Fruit fly (Drosophila melanogaster): Measurements from ENCODE around the gene CG17776.

Gene CG17776

dm6 chrX:2149478-2149877 lies 35.0 kb upstream of the CG17776 start, which contains the start of gene bcn92:
Gene bcn92 (minus strand): TSS chrX:2149647.
- TF ChIP-seq Kr (GFP tag; optimal IDR thresholded peaks at IDR 0.05) = no peak
- peak; percentile 48 to 51 for TF ChIP-seq dpn (GFP tag; optimal IDR thresholded peaks at IDR 0.05)
- TF ChIP-seq CG14441 (GFP tag; IDR thresholded peaks at IDR 0.05) = peak; percentile 33; the same call in 1 of the 2 replicates
- TF ChIP-seq pnt (GFP tag; optimal IDR thresholded peaks at IDR 0.05) = peak; percentile 14
- TF ChIP-seq MTF-1 (GFP tag; optimal IDR thresholded peaks at IDR 0.05; ENCODE audit: borderline replicate concordance) = no peak
- TF ChIP-seq CG12942 (GFP tag; optimal IDR thresholded peaks at IDR 0.05) = peak; percentile 25
- no peak for TF ChIP-seq ap (GFP tag; IDR thresholded peaks at IDR 0.05)
- peak; percentile 16 for TF ChIP-seq slp2 (GFP tag; optimal IDR thresholded peaks at IDR 0.05)
- TF ChIP-seq CG4617 (GFP tag; optimal IDR thresholded peaks at IDR 0.05; ENCODE audit: borderline replicate concordance) = peak; percentile 24
- peak; percentile 27 for TF ChIP-seq CG9727 (GFP tag; optimal IDR thresholded peaks at IDR 0.05)
- TF ChIP-seq Adf1 (GFP tag; IDR thresholded peaks at IDR 0.05) = 0 out of 2 replicates have a peak, but pooled peaks have one; percentile 13
- TF ChIP-seq CG9876 (GFP tag; optimal IDR thresholded peaks at IDR 0.05) = no peak
- TF ChIP-seq Eip74EF (GFP tag; optimal IDR thresholded peaks at IDR 0.05) = no peak
- TF ChIP-seq Jarid2 (GFP tag; optimal IDR thresholded peaks at IDR 0.05) = no peak
- no peak for TF ChIP-seq Hr39 (optimal IDR thresholded peaks at IDR 0.05)
- TF ChIP-seq ttk (GFP tag; IDR thresholded peaks at IDR 0.05) = no peak
- TF ChIP-seq Mad (GFP tag; optimal IDR thresholded peaks at IDR 0.05) = peak; percentile 39
- TF ChIP-seq run (tag; optimal IDR thresholded peaks at IDR 0.05) = no peak
- no peak for TF ChIP-seq br (optimal IDR thresholded peaks at IDR 0.05)
- TF ChIP-seq slbo (GFP tag; IDR thresholded peaks at IDR 0.05) = peak; percentile 76
- peak; percentile 54 for TF ChIP-seq nmo (GFP tag; optimal IDR thresholded peaks at IDR 0.05)
- TF ChIP-seq H2.0 (GFP tag; IDR thresholded peaks at IDR 0.05) = no peak
- no peak for TF ChIP-seq tll (GFP tag; optimal IDR thresholded peaks at IDR 0.05)
- peak; percentile 65 for TF ChIP-seq CG1603 (tag; optimal IDR thresholded peaks at IDR 0.05)
- no peak for TF ChIP-seq jing (GFP tag; optimal IDR thresholded peaks at IDR 0.05)
- TF ChIP-seq YL-1 (GFP tag; optimal IDR thresholded peaks at IDR 0.05) = peak; percentile 23
- peak; percentile 9 for TF ChIP-seq dmrt11E (tag; optimal IDR thresholded peaks at IDR 0.05)
- peak; percentile 28 for TF ChIP-seq CG3995 (GFP tag; optimal IDR thresholded peaks at IDR 0.05)
- TF ChIP-seq Dref (GFP tag; IDR thresholded peaks at IDR 0.05) = peak; percentile 32; the same call in 1 of the 2 replicates
- peak; percentile 22 for TF ChIP-seq CoRest (tag; optimal IDR thresholded peaks at IDR 0.05)
- no peak for TF ChIP-seq hkb (optimal IDR thresholded peaks at IDR 0.05)
- no peak for TF ChIP-seq hkb (GFP tag; IDR thresholded peaks at IDR 0.05)
- peak; percentile 64 for TF ChIP-seq CG12391 (tag; optimal IDR thresholded peaks at IDR 0.05)
- TF ChIP-seq CG17385 (GFP tag; optimal IDR thresholded peaks at IDR 0.05) = peak; percentile 6
- TF ChIP-seq fru (optimal IDR thresholded peaks at IDR 0.05) = no peak
- no peak for TF ChIP-seq CG32767 (GFP tag; IDR thresholded peaks at IDR 0.05)
- TF ChIP-seq dimm (GFP tag; IDR thresholded peaks at IDR 0.05) = no peak
- TF ChIP-seq Meics (GFP tag; optimal IDR thresholded peaks at IDR 0.05) = peak; percentile 37
- 0 out of 3 replicates have a peak, but pooled peaks have one; percentile 39 for TF ChIP-seq CG34422 (GFP tag; IDR thresholded peaks at IDR 0.05)
- TF ChIP-seq Hr51 (GFP tag; optimal IDR thresholded peaks at IDR 0.05) = peak in 1 of 2 experiments; percentile 17
- peak; percentile 62 for TF ChIP-seq Xbp1 (GFP tag; optimal IDR thresholded peaks at IDR 0.05)
- 0 out of 2 replicates have a peak, but pooled peaks have one; percentile 6 for TF ChIP-seq al (GFP tag; IDR thresholded peaks at IDR 0.05)
- no peak for TF ChIP-seq Hr3 (GFP tag; optimal IDR thresholded peaks at IDR 0.05)
- TF ChIP-seq Pdp1 (GFP tag; optimal IDR thresholded peaks at IDR 0.05) = peak; percentile 46 to 90
- TF ChIP-seq CG14965 (GFP tag; optimal IDR thresholded peaks at IDR 0.05; ENCODE audit: borderline replicate concordance) = no peak
- no peak for TF ChIP-seq CG18011 (GFP tag; optimal IDR thresholded peaks at IDR 0.05)
- peak; percentile 33 for TF ChIP-seq CG7786 (GFP tag; optimal IDR thresholded peaks at IDR 0.05)
- TF ChIP-seq CG18262 (tag; optimal IDR thresholded peaks at IDR 0.05) = peak; percentile 19
- no peak for TF ChIP-seq bcd (GFP tag; optimal IDR thresholded peaks at IDR 0.05)
- peak; percentile 97 for TF ChIP-seq amos (GFP tag; IDR thresholded peaks at IDR 0.05; ENCODE audit: partially characterized antibody)
- TF ChIP-seq exex (tag; optimal IDR thresholded peaks at IDR 0.05) = no peak
